Fruit fly (Drosophila melanogaster) whole organism, embryonic: ENCODE measurements around the gene CG6041.

ENCODE experiments used
- CG17328 ChIP-seq: fragments of 200-800 bp; sonication (Bioruptor generic); IDR thresholded peaks from 2 replicates; pipeline ENCODE4 v1.3.6; 2022; ENCODE audit warnings: missing biosample characterization, missing genetic modification characterization
- CG17385 ChIP-seq: fragments of 200-800 bp; sonication (Bioruptor generic); optimal IDR thresholded peaks from 3 replicates; lab custom pipeline; 2018; ENCODE audit warnings: missing biosample characterization, mild to moderate bottlenecking, missing genetic modification characterization
- CG42726 ChIP-seq: fragments of 200-800 bp; sonication (Bioruptor generic); IDR thresholded peaks from 2 replicates; pipeline ENCODE4 v1.3.6; 2022; ENCODE audit warnings: missing biosample characterization, missing genetic modification characterization; ENCODE audit not compliant: partially characterized antibody
- Eip74EF ChIP-seq, 2 experiments: fragments of 200-800 bp in 1 of 2; fragments of >200 bp in 1 of 2; sonication (Bioruptor generic) in 1 of 2; optimal IDR thresholded peaks; 2 replicates each; lab custom pipeline; 2017 to 2019; ENCODE audit warnings: missing biosample characterization in 2 of 2, missing genetic modification characterization in 2 of 2, mild to moderate bottlenecking in 1 of 2, moderate library complexity in 1 of 2
- Med ChIP-seq: fragments of 200-800 bp; sonication (Bioruptor generic); peaks from one replicate; lab custom pipeline; 2016; ENCODE audit warnings: missing biosample characterization, missing genetic modification characterization, mild to moderate bottlenecking, inconsistent platforms, moderate library complexity
- NfI ChIP-seq: fragments of 200-800 bp; sonication (Bioruptor generic); optimal IDR thresholded peaks from 3 replicates; lab custom pipeline; 2018; ENCODE audit warnings: missing biosample characterization, mild to moderate bottlenecking, missing genetic modification characterization, moderate library complexity
- TFAM ChIP-seq: fragments of 200-800 bp; sonication (Bioruptor generic); optimal IDR thresholded peaks from 2 replicates; lab custom pipeline; 2017; ENCODE audit warnings: missing biosample characterization, missing genetic modification characterization, inconsistent platforms
- eyg ChIP-seq: fragments of 200-800 bp; sonication (Bioruptor generic); optimal IDR thresholded peaks from 3 replicates; lab custom pipeline; 2016; ENCODE audit warnings: missing biosample characterization, missing genetic modification characterization
- pan ChIP-seq, 4 experiments: fragments of >200 bp in 3 of 4; fragments of 200-800 bp in 1 of 4; sonication (Bioruptor generic) in 1 of 4; optimal IDR thresholded peaks in 3 of 4; IDR thresholded peaks in 1 of 4; 2 replicates each; pipeline versions ENCODE4 v1.3.6 to Lab custom; 2017 to 2022; ENCODE audit warnings: missing biosample characterization in 2 of 4, missing genetic modification characterization in 2 of 4, mixed read lengths in 1 of 4

dm6 chrX:5980883-5981282, 32.9 kb downstream of the CG6041 start:
- TF ChIP-seq NfI (peak; percentile 70), pan (optimal IDR thresholded peaks at IDR 0.05; lab: Kevin White, UChicago) (no peak), pan (GFP tag; optimal IDR thresholded peaks at IDR 0.05 in 1 of 2, IDR thresholded peaks at IDR 0.05 in 1 of 2) (peak in 1 of 2 experiments; percentile 90), Eip74EF (GFP tag; optimal IDR thresholded peaks at IDR 0.05; lab: Kevin White, UChicago) (peak in 1 of 2 experiments; percentile 54), CG42726 (GFP tag; lab: Robert Waterston, UW) (no peak), TFAM (no peak), eyg (GFP tag; lab: Kevin White, UChicago) (no peak), Med (GFP tag; lab: Kevin White, UChicago) (peak; percentile 94), CG17385 (GFP tag; lab: Kevin White, UChicago) (peak; percentile 72), CG17328 (GFP tag; lab: Robert Waterston, UW) (peak; percentile 77)
